Worm (Caenorhabditis elegans) whole organism, L2 larva: Measurements from ENCODE around the gene lido-5.

Experiments
- R02D3.7 ChIP-seq: fragments of 150-350 bp; optimal IDR thresholded peaks from 2 replicates; lab custom pipeline; 2014; ENCODE audit warnings: missing biosample characterization, missing genetic modification characterization
- aly-2 ChIP-seq: fragments of 150-350 bp; optimal IDR thresholded peaks from 2 replicates; lab custom pipeline; 2014; ENCODE audit warnings: missing biosample characterization, missing genetic modification characterization
- ceh-82 ChIP-seq: fragments of 150-350 bp; optimal IDR thresholded peaks from 2 replicates; lab custom pipeline; 2014; ENCODE audit warnings: missing biosample characterization, missing genetic modification characterization
- nhr-25 ChIP-seq: fragments of 150-350 bp; sonication (generic microtip); optimal IDR thresholded peaks from 3 replicates; lab custom pipeline; 2014; ENCODE audit warnings: missing biosample characterization, missing genetic modification characterization
- nhr-77 ChIP-seq: fragments of 150-350 bp; optimal IDR thresholded peaks from 2 replicates; lab custom pipeline; 2014; ENCODE audit warnings: missing biosample characterization, missing genetic modification characterization
- snpc-4 ChIP-seq: fragments of 150-350 bp; optimal IDR thresholded peaks from 2 replicates; lab custom pipeline; 2014; ENCODE audit warnings: missing biosample characterization, missing genetic modification characterization
- unc-39 ChIP-seq: fragments of 150-350 bp; optimal IDR thresholded peaks from 2 replicates; lab custom pipeline; 2014; ENCODE audit warnings: missing biosample characterization, missing genetic modification characterization

DNA sequence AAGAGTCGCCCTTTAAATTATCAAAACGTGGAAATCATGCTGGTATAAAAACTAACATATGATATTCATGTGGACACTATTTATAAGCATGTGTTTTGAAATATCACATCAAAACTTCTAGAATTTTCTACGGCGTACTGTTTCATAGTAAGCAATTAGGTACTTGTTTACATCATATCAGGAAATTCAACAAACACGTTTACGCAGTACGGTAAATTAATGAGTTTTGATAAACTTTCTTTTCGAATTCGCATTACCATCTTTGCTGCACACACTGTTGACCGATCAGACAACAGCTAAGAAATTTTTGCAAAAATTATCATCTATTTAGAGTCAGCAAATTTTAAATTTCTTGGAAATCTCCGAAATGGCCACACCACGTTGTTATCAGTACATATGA lies 30.0 kb upstream of the lido-5 start:
- TF ChIP-seq aly-2 (tag; lab: Kevin White, UChicago) (no peak), R02D3.7 (tag; lab: Kevin White, UChicago) (no peak), nhr-25 (no peak), ceh-82 (no peak), snpc-4 (tag; lab: Kevin White, UChicago) (no peak), unc-39 (no peak), nhr-77 (tag; lab: Kevin White, UChicago) (no peak)
